Worm (Caenorhabditis elegans) whole organism, L1 larva: ENCODE results near the gene gst-44.

Experiments used
- aly-2 ChIP-seq: fragments of 150-350 bp; optimal IDR thresholded peaks from 2 replicates; lab custom pipeline; 2014; ENCODE audit warnings: missing biosample characterization, missing genetic modification characterization
- dpl-1 ChIP-seq, 3 experiments: fragments of 150-350 bp in 2 of 3; sonication (generic microtip) in 1 of 3; optimal IDR thresholded peaks; 2 replicates each; lab custom pipeline; 2014 to 2017; ENCODE audit warnings: missing biosample characterization in 3 of 3, missing genetic modification characterization in 3 of 3, missing genetic modification reagents in 3 of 3
- fkh-8 ChIP-seq: sonication (generic microtip); optimal IDR thresholded peaks from 2 replicates; lab custom pipeline; 2016; ENCODE audit warnings: mild to moderate bottlenecking, missing genetic modification characterization, missing compliant biosample characterization
- hlh-17 ChIP-seq: fragments of 200-800 bp; sonication (Bioruptor generic); optimal IDR thresholded peaks from 2 replicates; lab custom pipeline; 2018; ENCODE audit warnings: missing genetic modification characterization, mild to moderate bottlenecking, missing compliant biosample characterization, moderate library complexity, borderline replicate concordance
- lsy-2 ChIP-seq, 2 experiments: fragments of 150-350 bp; optimal IDR thresholded peaks; 2 replicates each; lab custom pipeline; 2014; ENCODE audit warnings: missing biosample characterization in 2 of 2, missing genetic modification characterization in 2 of 2
- nhr-237 ChIP-seq: fragments of 150-350 bp; optimal IDR thresholded peaks from 2 replicates; lab custom pipeline; 2014; ENCODE audit warnings: missing biosample characterization, missing genetic modification characterization
- pqm-1 ChIP-seq: sonication (generic microtip); optimal IDR thresholded peaks from 3 replicates; lab custom pipeline; 2017; ENCODE audit warnings: missing biosample characterization, missing genetic modification characterization

DNA sequence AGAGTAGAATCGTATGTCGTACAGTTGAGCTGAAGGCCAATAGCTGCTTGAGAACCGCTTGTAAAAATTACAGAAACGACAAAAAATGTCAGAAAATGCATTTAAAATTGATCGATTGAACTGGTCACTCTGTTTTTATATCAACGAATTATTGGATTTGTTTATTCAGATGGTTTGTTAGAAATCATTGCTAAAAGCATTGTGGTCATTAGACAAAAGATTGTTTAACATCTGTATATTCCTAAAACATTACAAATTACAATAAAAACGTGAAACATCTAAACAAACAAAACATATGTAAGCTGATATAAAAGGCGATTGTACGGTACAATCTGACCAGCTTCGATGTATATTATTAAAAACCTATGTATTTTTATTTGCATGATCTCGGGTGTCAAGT, 44.8 kb downstream of the gst-44 start, which contains the start of the genes F26D2.13 and F26D2.14:
- TF ChIP-seq pqm-1 (tag; lab: Kevin White, UChicago) (no peak), lsy-2 (tag; optimal IDR thresholded peaks at IDR 0.05; lab: Kevin White, UChicago) (no peak), dpl-1 (GFP tag; optimal IDR thresholded peaks at IDR 0.05; lab: Kevin White, UChicago) (no peak), hlh-17 (GFP tag; lab: Kevin White, UChicago) (no peak), fkh-8 (no peak), aly-2 (no peak), nhr-237 (no peak)
